Fruit fly (Drosophila melanogaster): ENCODE measurements around the gene Ten-a.

The Ten-a gene

dm6 chrX:12207151-12207550 lies 163.7 kb downstream of the Ten-a start:
- TF ChIP-seq CG8478 (optimal IDR thresholded peaks at IDR 0.05) = no peak
- no peak for TF ChIP-seq CTCF (optimal IDR thresholded peaks at IDR 0.05)

dm6 chrX:12207595-12207994 lies 164.1 kb downstream of the Ten-a start:
- TF ChIP-seq CTCF (optimal IDR thresholded peaks at IDR 0.05) (no peak), CG8478 (optimal IDR thresholded peaks at IDR 0.05) (no peak)

dm6 chrX:12212766-12213165 lies 169.3 kb downstream of the Ten-a start:
- no peak for TF ChIP-seq CG8478 (optimal IDR thresholded peaks at IDR 0.05)
- no peak for TF ChIP-seq CTCF (optimal IDR thresholded peaks at IDR 0.05)

- TF ChIP-seq CG8478 (optimal IDR thresholded peaks at IDR 0.05) (no peak), CTCF (optimal IDR thresholded peaks at IDR 0.05) (no peak)
These were observed 174.1 kb downstream of the Ten-a start for dm6 chrX:12217572-12217971.

dm6 chrX:12221496-12221895 lies 178.0 kb downstream of the Ten-a start:
- TF ChIP-seq CTCF (optimal IDR thresholded peaks at IDR 0.05) (no peak), CG8478 (optimal IDR thresholded peaks at IDR 0.05) (no peak)

dm6 chrX:12222890-12223345 lies 179.4 kb downstream of the Ten-a start:
- TF ChIP-seq CTCF (optimal IDR thresholded peaks at IDR 0.05) (no peak), CG8478 (optimal IDR thresholded peaks at IDR 0.05) (no peak)

- TF ChIP-seq CTCF (optimal IDR thresholded peaks at IDR 0.05) (no peak), CG8478 (optimal IDR thresholded peaks at IDR 0.05) (no peak)
These were observed 182.0 kb downstream of the Ten-a start for dm6 chrX:12225325-12225972.

dm6 chrX:12226561-12226960 lies 183.1 kb downstream of the Ten-a start:
- no peak for TF ChIP-seq CTCF (optimal IDR thresholded peaks at IDR 0.05)
- TF ChIP-seq CG8478 (optimal IDR thresholded peaks at IDR 0.05) = no peak

- TF ChIP-seq CTCF (optimal IDR thresholded peaks at IDR 0.05) (no peak), CG8478 (optimal IDR thresholded peaks at IDR 0.05) (no peak)
These were observed 184.5 kb downstream of the Ten-a start for dm6 chrX:12227975-12228374.

- TF ChIP-seq CG8478 (optimal IDR thresholded peaks at IDR 0.05) (no peak), CTCF (optimal IDR thresholded peaks at IDR 0.05) (no peak)
These were observed 192.3 kb downstream of the Ten-a start, which contains the start of gene CG32655 for dm6 chrX:12235777-12236176. TSS of gene CG32655 (minus strand) at chrX:12235877.

dm6 chrX:12239500-12239899 lies 196.0 kb downstream of the Ten-a start:
- TF ChIP-seq CG8478 (optimal IDR thresholded peaks at IDR 0.05) = no peak
- TF ChIP-seq CTCF (optimal IDR thresholded peaks at IDR 0.05) = no peak

- TF ChIP-seq CTCF (optimal IDR thresholded peaks at IDR 0.05) (no peak), CG8478 (optimal IDR thresholded peaks at IDR 0.05) (no peak)
These were observed 197.5 kb downstream of the Ten-a start for dm6 chrX:12241032-12241431.

dm6 chrX:12242375-12242774 lies 198.9 kb downstream of the Ten-a start:
- TF ChIP-seq CG8478 (optimal IDR thresholded peaks at IDR 0.05) = no peak
- TF ChIP-seq CTCF (optimal IDR thresholded peaks at IDR 0.05) = no peak

dm6 chrX:12245622-12246021 lies 202.1 kb downstream of the Ten-a start:
- TF ChIP-seq CG8478 (optimal IDR thresholded peaks at IDR 0.05) = no peak
- no peak for TF ChIP-seq CTCF (optimal IDR thresholded peaks at IDR 0.05)

dm6 chrX:12246285-12246684 lies 202.8 kb downstream of the Ten-a start:
- TF ChIP-seq CTCF (optimal IDR thresholded peaks at IDR 0.05) = no peak
- TF ChIP-seq CG8478 (optimal IDR thresholded peaks at IDR 0.05) = no peak

dm6 chrX:12248049-12248448 lies 204.6 kb downstream of the Ten-a start:
- TF ChIP-seq CTCF (optimal IDR thresholded peaks at IDR 0.05) (no peak), CG8478 (optimal IDR thresholded peaks at IDR 0.05) (no peak)

dm6 chrX:12248836-12249235 lies 205.3 kb downstream of the Ten-a start:
- no peak for TF ChIP-seq CTCF (optimal IDR thresholded peaks at IDR 0.05)
- no peak for TF ChIP-seq CG8478 (optimal IDR thresholded peaks at IDR 0.05)
